Fruit fly (Drosophila melanogaster) whole organism, embryonic: ENCODE measurements around the gene CRAT.

Experiments
- Asciz ChIP-seq: fragments of 200-800 bp; sonication (Bioruptor generic); optimal IDR thresholded peaks from 2 replicates; lab custom pipeline; 2017; ENCODE audit warnings: missing biosample characterization, mild to moderate bottlenecking, missing genetic modification characterization, missing genetic modification reagents
- Awh ChIP-seq: fragments of 200-800 bp; sonication (Bioruptor generic); IDR thresholded peaks from 2 replicates; pipeline ENCODE4, ENCODE4 v1.3.6; 2022; ENCODE audit warnings: missing biosample characterization, missing genetic modification characterization
- Bgb ChIP-seq: fragments of 200-800 bp; sonication (Bioruptor generic); IDR thresholded peaks from 2 replicates; pipeline ENCODE4 v1.3.6; 2022; ENCODE audit warnings: missing biosample characterization, missing genetic modification characterization; ENCODE audit not compliant: partially characterized antibody
- CG10209 ChIP-seq: fragments of 200-800 bp; sonication (Bioruptor generic); optimal IDR thresholded peaks from 3 replicates; lab custom pipeline; 2017; ENCODE audit warnings: missing biosample characterization, mild to moderate bottlenecking, missing genetic modification characterization, missing genetic modification reagents
- CG1024 ChIP-seq: fragments of 200-800 bp; sonication (Bioruptor generic); IDR thresholded peaks from 2 replicates; pipeline ENCODE4 v1.3.6; 2022; ENCODE audit warnings: missing biosample characterization, missing genetic modification characterization
- CG10462 ChIP-seq: fragments of 200-800 bp; sonication (Bioruptor generic); optimal IDR thresholded peaks from 2 replicates; lab custom pipeline; 2016; ENCODE audit warnings: missing biosample characterization, missing genetic modification characterization
- CG10654 ChIP-seq: fragments of 200-800 bp; sonication (Bioruptor generic); optimal IDR thresholded peaks from 2 replicates; lab custom pipeline; 2016; ENCODE audit warnings: missing biosample characterization, missing genetic modification characterization
- CG12744 ChIP-seq: fragments of 200-800 bp; sonication (Bioruptor generic); optimal IDR thresholded peaks from 2 replicates; lab custom pipeline; 2016; ENCODE audit warnings: missing biosample characterization, missing genetic modification characterization
- CG12769 ChIP-seq: fragments of 200-800 bp; sonication (Bioruptor generic); optimal IDR thresholded peaks from 2 replicates; lab custom pipeline; 2019; ENCODE audit warnings: missing biosample characterization, mild to moderate bottlenecking, missing genetic modification characterization, moderate library complexity
- CG14014 ChIP-seq: fragments of 200-800 bp; sonication (Bioruptor generic); IDR thresholded peaks from 2 replicates; pipeline ENCODE4 v1.3.6; 2022; ENCODE audit warnings: missing biosample characterization, missing genetic modification characterization
- CG18011 ChIP-seq: fragments of 200-800 bp; sonication (Bioruptor generic); optimal IDR thresholded peaks from 2 replicates; lab custom pipeline; 2017; ENCODE audit warnings: missing biosample characterization, missing genetic modification characterization, mild to moderate bottlenecking, moderate library complexity, missing genotype
- CG3065 ChIP-seq: fragments of 200-800 bp; sonication (Bioruptor generic); optimal IDR thresholded peaks from 2 replicates; lab custom pipeline; 2016; ENCODE audit warnings: missing biosample characterization, missing genetic modification characterization
- CG4707 ChIP-seq: fragments of 200-800 bp; sonication (Bioruptor generic); optimal IDR thresholded peaks from 2 replicates; lab custom pipeline; 2018; ENCODE audit warnings: missing biosample characterization, mild to moderate bottlenecking, missing genetic modification characterization, moderate library complexity
- CG8290 ChIP-seq, 3 experiments: fragments of 200-800 bp; sonication (Bioruptor generic); optimal IDR thresholded peaks; 2 replicates each; lab custom pipeline; 2016 to 2019; ENCODE audit warnings: missing biosample characterization in 3 of 3, missing genetic modification characterization in 3 of 3, mild to moderate bottlenecking in 2 of 3, moderate library complexity in 1 of 3
- CG9609 ChIP-seq: fragments of 200-800 bp; sonication (Bioruptor generic); optimal IDR thresholded peaks from 3 replicates; lab custom pipeline; 2016; ENCODE audit warnings: missing biosample characterization, missing genetic modification characterization
- CTCF ChIP-seq: fragments of 200-800 bp; sonication (Bioruptor generic); optimal IDR thresholded peaks from 2 replicates; lab custom pipeline; 2017; ENCODE audit warnings: missing biosample characterization, mild to moderate bottlenecking, missing genetic modification characterization, moderate library complexity
- Deaf1 ChIP-seq: fragments of 200-800 bp; optimal IDR thresholded peaks from 3 replicates; lab custom pipeline; 2019; ENCODE audit warnings: missing biosample characterization, mild to moderate bottlenecking, missing genetic modification characterization, moderate library complexity
- Ets65A ChIP-seq: fragments of 200-800 bp; sonication (Bioruptor generic); peaks from one replicate; lab custom pipeline; 2016; ENCODE audit warnings: missing biosample characterization, missing genetic modification characterization
- Ets97D ChIP-seq: fragments of 200-800 bp; sonication (Bioruptor generic); optimal IDR thresholded peaks from 3 replicates; lab custom pipeline; 2016; ENCODE audit warnings: missing biosample characterization, missing genetic modification characterization
- GATAe ChIP-seq: fragments of 200-800 bp; sonication (Bioruptor generic); conservative IDR thresholded peaks from 2 replicates; pipeline ENCODE4 v1.3.6; 2022; ENCODE audit warnings: missing biosample characterization, missing genetic modification characterization
- Hr3 ChIP-seq: fragments of 200-800 bp; sonication (Bioruptor generic); optimal IDR thresholded peaks from 3 replicates; lab custom pipeline; 2016; ENCODE audit warnings: missing biosample characterization, missing genetic modification characterization
- Hsf ChIP-seq: fragments of 200-800 bp; sonication (Bioruptor generic); optimal IDR thresholded peaks from 3 replicates; lab custom pipeline; 2016; ENCODE audit warnings: missing biosample characterization, missing genetic modification characterization
- NC2α ChIP-seq: fragments of 200-800 bp; sonication (Bioruptor generic); optimal IDR thresholded peaks from 2 replicates; lab custom pipeline; 2016; ENCODE audit warnings: missing biosample characterization, missing genetic modification characterization
- Nf-YB ChIP-seq: fragments of 200-800 bp; sonication (Bioruptor generic); optimal IDR thresholded peaks from 3 replicates; lab custom pipeline; 2019; ENCODE audit warnings: missing biosample characterization, mild to moderate bottlenecking, missing genetic modification characterization, moderate library complexity
- Ssrp ChIP-seq: fragments of 200-800 bp; sonication (Bioruptor generic); optimal IDR thresholded peaks from 2 replicates; lab custom pipeline; 2018; ENCODE audit warnings: missing biosample characterization, mild to moderate bottlenecking, missing genetic modification characterization, moderate library complexity
- TFAM ChIP-seq: fragments of 200-800 bp; sonication (Bioruptor generic); optimal IDR thresholded peaks from 2 replicates; lab custom pipeline; 2017; ENCODE audit warnings: missing biosample characterization, missing genetic modification characterization, inconsistent platforms
- Vsx1 ChIP-seq: fragments of 200-800 bp; sonication (Bioruptor generic); optimal IDR thresholded peaks from 2 replicates; lab custom pipeline; 2017; ENCODE audit warnings: missing biosample characterization, mild to moderate bottlenecking, missing genetic modification characterization, missing genetic modification reagents
- Xbp1 ChIP-seq: fragments of 200-800 bp; sonication (Bioruptor generic); optimal IDR thresholded peaks from 3 replicates; lab custom pipeline; 2016; ENCODE audit warnings: missing biosample characterization, mild to moderate bottlenecking, missing genetic modification characterization
- YL-1 ChIP-seq: fragments of 200-800 bp; sonication (Bioruptor generic); optimal IDR thresholded peaks from 3 replicates; lab custom pipeline; 2017; ENCODE audit warnings: missing biosample characterization, mild to moderate bottlenecking, missing genetic modification characterization
- ab ChIP-seq: fragments of 200-800 bp; sonication (Bioruptor generic); optimal IDR thresholded peaks from 2 replicates; lab custom pipeline; 2016; ENCODE audit warnings: missing biosample characterization, missing genetic modification characterization
- ap ChIP-seq: fragments of 200-800 bp; sonication (Bioruptor generic); IDR thresholded peaks from 2 replicates; pipeline ENCODE4 v1.3.6; 2022; ENCODE audit warnings: missing biosample characterization, missing genetic modification characterization
- bigmax ChIP-seq: fragments of 200-800 bp; sonication (Bioruptor generic); optimal IDR thresholded peaks from 2 replicates; lab custom pipeline; 2018; ENCODE audit warnings: missing biosample characterization, mild to moderate bottlenecking, missing genetic modification characterization
- bowl ChIP-seq: fragments of 200-800 bp; sonication (Bioruptor generic); IDR thresholded peaks from 2 replicates; pipeline ENCODE4 v1.3.6; 2022; ENCODE audit warnings: missing biosample characterization, missing genetic modification characterization
- chm ChIP-seq: fragments of 200-800 bp; sonication (Bioruptor generic); IDR thresholded peaks from 2 replicates; pipeline ENCODE4 v1.3.6; 2022; ENCODE audit warnings: missing biosample characterization, missing genetic modification characterization
- crp ChIP-seq, 2 experiments: fragments of 200-800 bp; sonication (Bioruptor generic); optimal IDR thresholded peaks; 2 replicates in 1 of 2; 3 replicates in 1 of 2; lab custom pipeline; 2017; ENCODE audit warnings: missing biosample characterization in 2 of 2, missing genetic modification characterization in 2 of 2, mild to moderate bottlenecking in 1 of 2, moderate library complexity in 1 of 2
- dan ChIP-seq: fragments of 200-800 bp; sonication (Bioruptor generic); IDR thresholded peaks from 2 replicates; pipeline ENCODE4 v1.3.6; 2022; ENCODE audit warnings: missing biosample characterization, missing genetic modification characterization
- disco-r ChIP-seq: fragments of 200-800 bp; sonication (Bioruptor generic); optimal IDR thresholded peaks from 2 replicates; lab custom pipeline; 2016; ENCODE audit warnings: missing biosample characterization, missing genetic modification characterization
- ems ChIP-seq: fragments of 200-800 bp; sonication (Bioruptor generic); optimal IDR thresholded peaks from 3 replicates; lab custom pipeline; 2016; ENCODE audit warnings: missing biosample characterization, missing genetic modification characterization
- fd96Cb ChIP-seq: fragments of 200-800 bp; sonication (Bioruptor generic); optimal IDR thresholded peaks from 2 replicates; lab custom pipeline; 2018; ENCODE audit warnings: missing biosample characterization, mild to moderate bottlenecking, missing genetic modification characterization, moderate library complexity
- gcm ChIP-seq: fragments of 200-800 bp; sonication (Bioruptor generic); optimal IDR thresholded peaks from 2 replicates; lab custom pipeline; 2019; ENCODE audit warnings: missing biosample characterization, mild to moderate bottlenecking, missing genetic modification characterization, moderate library complexity
- hth ChIP-seq: fragments of >200 bp; optimal IDR thresholded peaks from 2 replicates; lab custom pipeline; 2017; ENCODE audit warnings: inconsistent platforms
- insv ChIP-seq, 2 experiments: fragments of 200-800 bp; sonication (Bioruptor generic); optimal IDR thresholded peaks; 3 replicates each; lab custom pipeline; 2016 to 2018; ENCODE audit warnings: missing biosample characterization in 2 of 2, missing genetic modification characterization in 2 of 2
- kay ChIP-seq: fragments of 200-800 bp; sonication (Bioruptor generic); optimal IDR thresholded peaks from 2 replicates; lab custom pipeline; 2016; ENCODE audit warnings: missing biosample characterization, missing genetic modification characterization
- ken ChIP-seq: fragments of 200-800 bp; sonication (Bioruptor generic); IDR thresholded peaks from 3 replicates; pipeline ENCODE4 v1.3.6; 2022; ENCODE audit warnings: missing biosample characterization, missing genetic modification characterization
- knrl ChIP-seq: fragments of 200-800 bp; sonication (Bioruptor generic); IDR thresholded peaks from 3 replicates; pipeline ENCODE4 v1.3.6; 2022; ENCODE audit warnings: missing biosample characterization, missing genetic modification characterization; ENCODE audit not compliant: partially characterized antibody
- otp ChIP-seq: fragments of 200-800 bp; sonication (Bioruptor generic); IDR thresholded peaks from 3 replicates; pipeline ENCODE4, ENCODE4 v1.3.6; 2022; ENCODE audit warnings: missing biosample characterization, missing genetic modification characterization
- seq ChIP-seq: fragments of 200-800 bp; sonication (Bioruptor generic); IDR thresholded peaks from 2 replicates; pipeline ENCODE4 v1.3.6; 2022; ENCODE audit warnings: missing biosample characterization, missing genetic modification characterization
- sr ChIP-seq: fragments of 200-800 bp; sonication (Bioruptor generic); IDR thresholded peaks from 3 replicates; pipeline ENCODE4 v1.3.6; 2022; ENCODE audit warnings: missing biosample characterization, missing genetic modification characterization
- stwl ChIP-seq: fragments of 200-800 bp; sonication (Bioruptor generic); optimal IDR thresholded peaks from 3 replicates; lab custom pipeline; 2018; ENCODE audit warnings: missing biosample characterization, mild to moderate bottlenecking, missing genetic modification characterization, moderate library complexity
- unpg ChIP-seq: fragments of 200-800 bp; sonication (Bioruptor generic); optimal IDR thresholded peaks from 3 replicates; lab custom pipeline; 2018; ENCODE audit warnings: missing biosample characterization, mild to moderate bottlenecking, missing genetic modification characterization, moderate library complexity
- zfh2 ChIP-seq: fragments of 200-800 bp; sonication (Bioruptor generic); optimal IDR thresholded peaks from 2 replicates; lab custom pipeline; 2016; ENCODE audit warnings: missing biosample characterization, missing genetic modification characterization

CRAT gene

DNA sequence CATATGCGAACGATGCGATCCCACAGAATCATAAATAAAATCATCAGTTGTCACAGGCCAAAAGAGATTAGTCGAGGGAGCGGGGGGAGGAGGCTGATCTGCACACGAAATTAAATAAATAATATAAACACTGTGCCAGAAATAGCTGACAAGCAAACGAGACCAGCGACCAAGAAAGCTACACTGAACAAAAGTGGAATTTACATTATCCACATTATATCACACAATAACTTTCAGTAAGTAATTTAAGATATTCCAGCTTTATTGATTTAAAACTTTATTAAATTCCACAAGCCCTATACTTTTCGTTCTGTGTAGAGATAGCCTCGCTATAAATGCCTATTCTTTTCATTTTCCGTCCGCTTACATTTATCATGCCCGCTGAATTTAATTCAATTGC is 28.3 kb upstream of the CRAT start (continued):
- no peak for TF ChIP-seq CG8290 (GFP tag; optimal IDR thresholded peaks at IDR 0.05; lab: Kevin White, UChicago)
- TF ChIP-seq CG8290 (tag; optimal IDR thresholded peaks at IDR 0.05; lab: Kevin White, UChicago) = peak in 1 of 2 experiments; percentile 82
- peak; percentile 28 for TF ChIP-seq kay
- peak; percentile 57 for TF ChIP-seq NC2α (GFP tag; lab: Kevin White, UChicago)
- peak; percentile 85 for TF ChIP-seq ap (GFP tag; lab: Robert Waterston, UW)
- TF ChIP-seq CG1024 (GFP tag; lab: Robert Waterston, UW) = peak; percentile 64; the same call in 1 of the 2 replicates
- no peak for TF ChIP-seq dan
- TF ChIP-seq fd96Cb = peak; percentile 77
- TF ChIP-seq CG10654 (GFP tag; lab: Kevin White, UChicago) = peak; percentile 62
- TF ChIP-seq TFAM (GFP tag; lab: Kevin White, UChicago) = no peak
- peak; percentile 68 for TF ChIP-seq CG9609 (GFP tag; lab: Kevin White, UChicago)
- TF ChIP-seq seq (GFP tag; lab: Robert Waterston, UW) = peak; percentile 88
- peak; percentile 19 for TF ChIP-seq CTCF (GFP tag; lab: Kevin White, UChicago)
- TF ChIP-seq Asciz (GFP tag; lab: Kevin White, UChicago) = peak; percentile 77
- peak; percentile 84 for TF ChIP-seq Xbp1 (GFP tag; lab: Kevin White, UChicago)
- TF ChIP-seq Hr3 (GFP tag; lab: Kevin White, UChicago) = peak; percentile 80
- TF ChIP-seq hth (lab: Kevin White, UChicago) = no peak
- no peak for TF ChIP-seq Bgb (GFP tag; lab: Robert Waterston, UW)
- TF ChIP-seq CG12769 = peak; percentile 70
- peak; percentile 46 for TF ChIP-seq Nf-YB (GFP tag; lab: Kevin White, UChicago)
- TF ChIP-seq stwl = peak; percentile 9
- TF ChIP-seq Ets65A = peak; percentile 96
- no peak for TF ChIP-seq bigmax (GFP tag; lab: Kevin White, UChicago)
- peak; percentile 86 for TF ChIP-seq ken
- peak; percentile 62; the same call in 1 of the 2 replicates for TF ChIP-seq bowl (GFP tag; lab: Robert Waterston, UW)
- TF ChIP-seq insv (GFP tag; optimal IDR thresholded peaks at IDR 0.05; lab: Kevin White, UChicago) = no peak
- TF ChIP-seq Deaf1 (tag; lab: Kevin White, UChicago) = peak; percentile 24
- peak in 1 of 2 experiments; percentile 3 for TF ChIP-seq crp (GFP tag; optimal IDR thresholded peaks at IDR 0.05; lab: Kevin White, UChicago)
- no peak for TF ChIP-seq YL-1
- TF ChIP-seq Awh (GFP tag; lab: Robert Waterston, UW) = peak; percentile 91
- peak; percentile 44 for TF ChIP-seq CG10462
- peak; percentile 33 for TF ChIP-seq CG3065 (GFP tag; lab: Kevin White, UChicago)
- peak; percentile 85 for TF ChIP-seq Hsf (GFP tag; lab: Kevin White, UChicago)
- TF ChIP-seq ab (GFP tag; lab: Kevin White, UChicago) = peak; percentile 43
- peak; percentile 87 for TF ChIP-seq chm (GFP tag; lab: Robert Waterston, UW)
- TF ChIP-seq GATAe = peak; percentile 42; the same call in 1 of the 2 replicates
- peak; percentile 71 for TF ChIP-seq Vsx1 (GFP tag; lab: Kevin White, UChicago)
- TF ChIP-seq otp = peak; percentile 72; the same call in 2 of the 3 replicates
- peak; percentile 49 for TF ChIP-seq Ets97D (GFP tag; lab: Kevin White, UChicago)
- peak; percentile 70 for TF ChIP-seq zfh2 (GFP tag; lab: Kevin White, UChicago)
- peak; percentile 87 for TF ChIP-seq CG14014
- TF ChIP-seq CG12744 = peak; percentile 64
- TF ChIP-seq CG10209 = peak; percentile 81
- TF ChIP-seq gcm (GFP tag; lab: Kevin White, UChicago) = peak; percentile 70
- peak; percentile 16 for TF ChIP-seq disco-r
- peak; percentile 53; the same call in 1 of the 3 replicates for TF ChIP-seq sr (GFP tag; lab: Robert Waterston, UW)
- no peak for TF ChIP-seq CG4707 (GFP tag; lab: Kevin White, UChicago)
- peak; percentile 68 for TF ChIP-seq ems (GFP tag; lab: Kevin White, UChicago)
- TF ChIP-seq knrl (GFP tag; lab: Robert Waterston, UW) = no peak
- peak; percentile 62 for TF ChIP-seq CG18011 (GFP tag; lab: Kevin White, UChicago)
- TF ChIP-seq Ssrp (tag; lab: Kevin White, UChicago) = peak; percentile 74
- peak; percentile 86 for TF ChIP-seq unpg (GFP tag; lab: Kevin White, UChicago)
